Worm (Caenorhabditis elegans) whole organism, young adult: ENCODE measurements around the gene egl-26.
A peak's percentile ranks its signal among the peaks of the same experiment; 100 is the strongest.

Experiments used
- F22D6.2 ChIP-seq: sonication (generic microtip); optimal IDR thresholded peaks from 2 replicates; lab custom pipeline; 2016; ENCODE audit warnings: mild to moderate bottlenecking, missing genetic modification characterization, missing compliant biosample characterization
- F52B5.7 ChIP-seq: sonication (generic microtip); optimal IDR thresholded peaks from 2 replicates; lab custom pipeline; 2016; ENCODE audit warnings: mild to moderate bottlenecking, missing genetic modification characterization, missing compliant biosample characterization
- K12H6.12 ChIP-seq: fragments of 200-800 bp; sonication (Bioruptor generic); optimal IDR thresholded peaks from 2 replicates; lab custom pipeline; 2018; ENCODE audit warnings: mild to moderate bottlenecking, missing genetic modification characterization, missing compliant biosample characterization
- T07F8.4 ChIP-seq: sonication (generic microtip); optimal IDR thresholded peaks from 2 replicates; lab custom pipeline; 2016; ENCODE audit warnings: mild to moderate bottlenecking, missing genetic modification characterization, moderate library complexity, missing compliant biosample characterization
- Y53G8AR.9 ChIP-seq: fragments of 200-800 bp; sonication (Bioruptor generic); conservative IDR thresholded peaks from 2 replicates; pipeline ENCODE4 v1.3.6; 2022; ENCODE audit warnings: missing genetic modification reagents, missing genetic modification characterization, missing compliant biosample characterization
- ZK185.1 ChIP-seq: sonication (generic microtip); optimal IDR thresholded peaks from 2 replicates; lab custom pipeline; 2016; ENCODE audit warnings: mild to moderate bottlenecking, missing genetic modification characterization, missing compliant biosample characterization; ENCODE audit not compliant: poor library complexity, severe bottlenecking
- akir-1 ChIP-seq: fragments of 200-800 bp; sonication (Bioruptor generic); optimal IDR thresholded peaks from 2 replicates; lab custom pipeline; 2018; ENCODE audit warnings: mild to moderate bottlenecking, missing genetic modification characterization, moderate library complexity, missing compliant biosample characterization
- athp-1 ChIP-seq: sonication (generic microtip); optimal IDR thresholded peaks from 2 replicates; lab custom pipeline; 2017; ENCODE audit warnings: mild to moderate bottlenecking, missing genetic modification characterization, missing compliant biosample characterization
- attf-3 ChIP-seq: fragments of 200-800 bp; sonication (Bioruptor generic); conservative IDR thresholded peaks from 2 replicates; pipeline ENCODE4 v1.3.6; 2022; ENCODE audit warnings: missing genetic modification reagents, missing genetic modification characterization, missing compliant biosample characterization
- attf-5 ChIP-seq: fragments of 200-800 bp; sonication (Bioruptor generic); optimal IDR thresholded peaks from 2 replicates; lab custom pipeline; 2018; ENCODE audit warnings: mild to moderate bottlenecking, missing genetic modification characterization, missing compliant biosample characterization
- attf-6 ChIP-seq: fragments of 200-800 bp; sonication (Bioruptor generic); IDR thresholded peaks from 2 replicates; pipeline ENCODE4 v1.3.6; 2022; ENCODE audit warnings: missing genetic modification reagents, missing genetic modification characterization, missing compliant biosample characterization
- ccch-3 ChIP-seq: fragments of 200-800 bp; sonication (Bioruptor generic); optimal IDR thresholded peaks from 2 replicates; lab custom pipeline; 2018; ENCODE audit warnings: mild to moderate bottlenecking, missing genetic modification characterization, missing compliant biosample characterization
- cebp-1 ChIP-seq, 2 experiments: fragments of 200-800 bp in 1 of 2; sonication (Bioruptor generic) in 1 of 2; sonication (generic microtip) in 1 of 2; IDR thresholded peaks in 1 of 2; optimal IDR thresholded peaks in 1 of 2; 2 replicates each; pipeline versions ENCODE4 v1.3.6 to Lab custom; 2017 to 2022; ENCODE audit warnings: missing compliant biosample characterization in 2 of 2, missing genetic modification characterization in 2 of 2, mild to moderate bottlenecking in 1 of 2, missing genetic modification reagents in 1 of 2, moderate library complexity in 1 of 2
- ceh-100 ChIP-seq: fragments of 200-800 bp; sonication (Bioruptor generic); IDR thresholded peaks from 2 replicates; pipeline ENCODE4 v1.3.6; 2022; ENCODE audit warnings: missing genetic modification reagents, missing genetic modification characterization, missing compliant biosample characterization
- ekl-4 ChIP-seq: fragments of 200-800 bp; sonication (Bioruptor generic); IDR thresholded peaks from 2 replicates; pipeline ENCODE4 v1.3.6; 2022; ENCODE audit warnings: missing genetic modification reagents, missing genetic modification characterization, missing compliant biosample characterization
- gei-17 ChIP-seq: fragments of 200-800 bp; sonication (Bioruptor generic); optimal IDR thresholded peaks from 2 replicates; lab custom pipeline; 2018; ENCODE audit warnings: mild to moderate bottlenecking, missing genetic modification characterization, missing compliant biosample characterization
- him-1 ChIP-seq: sonication (generic microtip); optimal IDR thresholded peaks from 2 replicates; lab custom pipeline; 2016; ENCODE audit warnings: missing genotype, missing genetic modification reagents, missing genetic modification characterization, missing compliant biosample characterization
- hmg-1.2 ChIP-seq: fragments of 200-800 bp; sonication (Bioruptor generic); IDR thresholded peaks from 2 replicates; pipeline ENCODE4 v1.3.6; 2022; ENCODE audit warnings: missing genetic modification reagents, missing genetic modification characterization, missing compliant biosample characterization
- lin-26 ChIP-seq: fragments of 200-800 bp; sonication (Bioruptor generic); IDR thresholded peaks from 2 replicates; pipeline ENCODE4 v1.3.6; 2022; ENCODE audit warnings: missing genetic modification reagents, missing genetic modification characterization, missing compliant biosample characterization
- madf-6 ChIP-seq: fragments of 200-800 bp; sonication (Bioruptor generic); IDR thresholded peaks from 2 replicates; pipeline ENCODE4 v1.3.6; 2022; ENCODE audit warnings: missing genetic modification reagents, missing genetic modification characterization, missing compliant biosample characterization
- nhr-120 ChIP-seq: fragments of 200-800 bp; sonication (Bioruptor generic); IDR thresholded peaks from 2 replicates; pipeline ENCODE4 v1.3.6; 2022; ENCODE audit warnings: missing genetic modification characterization, missing compliant biosample characterization
- nhr-80 ChIP-seq: sonication (generic microtip); optimal IDR thresholded peaks from 2 replicates; lab custom pipeline; 2016; ENCODE audit warnings: missing genetic modification characterization, missing compliant biosample characterization
- pbrm-1 ChIP-seq: fragments of 200-800 bp; sonication (Bioruptor generic); IDR thresholded peaks from 2 replicates; pipeline ENCODE4 v1.3.6; 2022; ENCODE audit warnings: missing genetic modification reagents, missing genetic modification characterization, missing compliant biosample characterization
- rpc-1 ChIP-seq, 2 experiments: fragments of 150-350 bp in 1 of 2; sonication (generic microtip) in 1 of 2; optimal IDR thresholded peaks; 2 replicates each; lab custom pipeline; 2014 to 2018; ENCODE audit warnings: missing biosample characterization in 1 of 2, missing genetic modification characterization in 1 of 2, missing genetic modification reagents in 1 of 2, missing genotype in 1 of 2
- snpc-1.1 ChIP-seq: sonication (generic microtip); optimal IDR thresholded peaks from 2 replicates; lab custom pipeline; 2017; ENCODE audit warnings: missing genetic modification characterization, mild to moderate bottlenecking, missing compliant biosample characterization, antibody characterized with exemption, moderate library complexity, missing genotype, missing genetic modification reagents; ENCODE audit not compliant: insufficient read depth
- ztf-26 ChIP-seq: sonication (generic microtip); optimal IDR thresholded peaks from 2 replicates; lab custom pipeline; 2017; ENCODE audit warnings: missing genetic modification characterization, missing compliant biosample characterization
- ztf-3 ChIP-seq: fragments of 200-800 bp; sonication (Bioruptor generic); optimal IDR thresholded peaks from 2 replicates; lab custom pipeline; 2018; ENCODE audit warnings: mild to moderate bottlenecking, missing genetic modification characterization, missing compliant biosample characterization

Gene egl-26

ce11 chrII:46116-46515, 23.3 kb upstream of the egl-26 start, which contains the start of gene rpt-4:
Gene rpt-4 (minus strand): TSS chrII:46216.
- TF ChIP-seq ztf-26 (tag; lab: Kevin White, UChicago) (no peak), hmg-1.2 (GFP tag; lab: Robert Waterston, UW) (no peak), K12H6.12 (tag; lab: Kevin White, UChicago) (no peak), Y53G8AR.9 (no peak), lin-26 (GFP tag; lab: Robert Waterston, UW) (no peak), cebp-1 (GFP tag; IDR thresholded peaks at IDR 0.05; lab: Robert Waterston, UW) (no peak), cebp-1 (tag; optimal IDR thresholded peaks at IDR 0.05; lab: Kevin White, UChicago) (no peak), athp-1 (no peak), ceh-100 (no peak), ztf-3 (GFP tag; lab: Kevin White, UChicago) (no peak)
- TF ChIP-seq, all 124 proteins: peak for 0

- TF ChIP-seq Y53G8AR.9 (no peak), attf-3 (GFP tag; lab: Robert Waterston, UW) (no peak), T07F8.4 (tag; lab: Kevin White, UChicago) (no peak)
- TF ChIP-seq, all 124 proteins: peak for 0
Observed at ce11 chrII:47280-47679, 22.2 kb upstream of the egl-26 start, which contains the start of gene C23H3.5. Gene C23H3.5 (plus strand): TSS chrII:47580.

DNA sequence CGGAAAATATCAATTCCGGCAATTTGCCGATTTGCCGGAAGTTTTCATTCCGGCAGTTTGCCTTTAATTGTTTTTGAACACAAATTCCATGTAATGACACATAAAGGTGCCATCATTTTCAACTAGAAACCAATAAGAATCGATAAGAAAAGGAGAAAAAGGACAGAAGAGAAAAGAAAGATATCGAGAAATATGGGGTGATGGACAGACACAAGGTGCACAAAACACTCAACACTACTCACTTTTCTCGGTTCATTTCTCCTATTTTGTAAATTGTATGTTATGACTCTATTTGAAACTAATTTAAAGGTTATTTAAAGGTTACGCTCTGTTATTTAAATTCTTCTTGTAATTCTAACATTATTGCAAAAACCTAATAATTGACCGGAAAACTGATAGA, 18.6 kb upstream of the egl-26 start:
- TF ChIP-seq pbrm-1 (GFP tag; lab: Robert Waterston, UW) (no peak), ekl-4 (GFP tag; lab: Robert Waterston, UW) (no peak), nhr-80 (tag; lab: Kevin White, UChicago) (peak; percentile 35), attf-5 (peak; percentile 32)
- TF ChIP-seq, all 124 proteins: peak for 2

DNA sequence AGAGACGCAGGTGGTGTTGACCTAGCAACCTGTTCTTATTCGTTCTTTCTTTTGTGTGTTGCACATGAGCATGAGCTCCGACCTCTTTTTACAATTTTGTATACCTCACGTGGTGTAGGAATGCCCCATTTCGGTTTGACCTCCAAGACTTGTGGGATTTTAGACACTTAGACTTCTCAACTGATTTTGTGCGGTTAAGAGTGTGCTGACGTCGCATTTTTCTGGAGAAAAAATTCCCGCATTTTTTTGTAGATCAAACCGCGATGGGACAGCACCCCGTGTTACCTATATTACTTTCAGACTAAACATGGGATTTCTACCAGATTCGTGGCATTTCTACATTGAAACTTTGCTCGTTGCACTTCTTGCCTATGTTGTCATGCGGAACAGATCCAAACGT, 18.1 kb upstream of the egl-26 start, which contains the start of gene sptl-1:
sptl-1 (plus strand) TSS at position 301 of the 400 bp plus-strand sequence.
- TF ChIP-seq F52B5.7 (tag; lab: Kevin White, UChicago), result no peak
- 0 out of 2 replicates have a peak, but pooled peaks have one; percentile 23 for TF ChIP-seq madf-6 (GFP tag; lab: Robert Waterston, UW)

DNA sequence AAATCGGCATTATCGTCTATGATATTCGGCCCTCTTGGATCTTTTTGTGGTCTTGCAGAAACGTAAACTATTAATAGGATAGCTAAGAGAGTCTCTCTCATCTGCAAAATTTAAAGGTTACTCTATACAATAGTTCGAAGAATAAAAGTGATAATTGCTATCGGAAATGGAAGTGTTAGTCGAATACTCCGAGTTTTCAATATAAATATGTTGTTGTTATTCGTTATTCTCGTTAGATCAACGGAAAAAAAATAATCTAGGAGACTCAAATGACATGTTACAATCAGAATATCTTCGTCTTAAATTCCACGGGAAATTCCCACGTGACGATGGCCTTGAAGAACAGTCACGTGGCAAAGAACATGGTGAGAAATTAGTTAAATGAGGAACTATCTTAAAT, 14.2 kb upstream of the egl-26 start, which contains the start of gene tre-5:
tre-5 (minus strand) TSS at position 101 of the 400 bp plus-strand sequence.
- no peak for TF ChIP-seq Y53G8AR.9
- no peak for TF ChIP-seq ZK185.1 (tag; lab: Kevin White, UChicago)
- TF ChIP-seq lin-26 (GFP tag; lab: Robert Waterston, UW), result no peak
- no peak for TF ChIP-seq akir-1 (GFP tag; lab: Kevin White, UChicago)
- no peak for TF ChIP-seq F22D6.2 (tag; lab: Kevin White, UChicago)
- TF ChIP-seq gei-17 (GFP tag; lab: Kevin White, UChicago), result no peak

- TF ChIP-seq ccch-3 (GFP tag; lab: Kevin White, UChicago), result no peak
- no peak for TF ChIP-seq nhr-120
- TF ChIP-seq snpc-1.1 (tag; lab: Kevin White, UChicago), result no peak
- no peak for TF ChIP-seq him-1 (tag; lab: Kevin White, UChicago)
- no peak for TF ChIP-seq rpc-1 (optimal IDR thresholded peaks at IDR 0.05; lab: Kevin White, UChicago)
- no peak for TF ChIP-seq rpc-1 (tag; optimal IDR thresholded peaks at IDR 0.05; lab: Kevin White, UChicago)
- TF ChIP-seq attf-6, result no peak
Observed at ce11 chrII:57370-57769, 12.1 kb upstream of the egl-26 start, which contains the start of gene ascc-1. Gene ascc-1 (plus strand): TSS chrII:57670.
